Worm (Caenorhabditis elegans) whole organism, L1 larva: ENCODE results near the gene dpf-2.
A peak's percentile ranks its signal among the peaks of the same experiment; 100 is the strongest.

Source experiments
- C04F5.9 ChIP-seq: sonication (generic microtip); optimal IDR thresholded peaks from 2 replicates; lab custom pipeline; 2016; ENCODE audit warnings: missing genetic modification characterization, missing compliant biosample characterization
- C16A3.4 ChIP-seq: fragments of 150-350 bp; optimal IDR thresholded peaks from 2 replicates; lab custom pipeline; 2014; ENCODE audit warnings: missing biosample characterization, missing genetic modification characterization
- F16B12.6 ChIP-seq: fragments of 150-350 bp; optimal IDR thresholded peaks from 2 replicates; lab custom pipeline; 2014; ENCODE audit warnings: missing biosample characterization, missing genetic modification characterization
- blmp-1 ChIP-seq: fragments of 150-350 bp; optimal IDR thresholded peaks from 2 replicates; lab custom pipeline; 2014; ENCODE audit warnings: missing biosample characterization, missing genetic modification characterization
- ceh-8 ChIP-seq: fragments of 200-800 bp; sonication (Bioruptor generic); optimal IDR thresholded peaks from 2 replicates; lab custom pipeline; 2018; ENCODE audit warnings: mild to moderate bottlenecking, missing genetic modification characterization, moderate library complexity, missing compliant biosample characterization
- ceh-88 ChIP-seq: fragments of 200-800 bp; sonication (Bioruptor generic); IDR thresholded peaks from 2 replicates; pipeline ENCODE4 v1.3.6; 2022; ENCODE audit warnings: missing genetic modification characterization, missing compliant biosample characterization
- efl-3 ChIP-seq: fragments of 200-800 bp; sonication (Bioruptor generic); optimal IDR thresholded peaks from 2 replicates; lab custom pipeline; 2018; ENCODE audit warnings: mild to moderate bottlenecking, missing genetic modification characterization, missing compliant biosample characterization
- elt-3 ChIP-seq, 6 experiments: fragments of 150-350 bp in 1 of 6; sonication (generic microtip); optimal IDR thresholded peaks; 2 replicates each; lab custom pipeline; 2017 to 2018; ENCODE audit warnings: missing biosample characterization in 6 of 6, missing genetic modification characterization in 6 of 6, inconsistent platforms in 1 of 6
- irx-1 ChIP-seq: sonication (generic microtip); optimal IDR thresholded peaks from 2 replicates; lab custom pipeline; 2016; ENCODE audit warnings: missing genetic modification characterization, missing compliant biosample characterization
- lin-13 ChIP-seq: fragments of 150-350 bp; optimal IDR thresholded peaks from 2 replicates; lab custom pipeline; 2014; ENCODE audit warnings: missing biosample characterization, missing genetic modification reagents, missing genetic modification characterization
- lin-35 ChIP-seq, 2 experiments: fragments of 150-350 bp; optimal IDR thresholded peaks; 2 replicates each; lab custom pipeline; 2014; ENCODE audit warnings: missing biosample characterization in 2 of 2, missing genetic modification characterization in 2 of 2, missing genetic modification reagents in 2 of 2
- lsy-2 ChIP-seq, 2 experiments: fragments of 150-350 bp; optimal IDR thresholded peaks; 2 replicates each; lab custom pipeline; 2014; ENCODE audit warnings: missing biosample characterization in 2 of 2, missing genetic modification characterization in 2 of 2
- snpc-4 ChIP-seq: fragments of 150-350 bp; optimal IDR thresholded peaks from 2 replicates; lab custom pipeline; 2014; ENCODE audit warnings: missing biosample characterization, missing genetic modification characterization
- sox-4 ChIP-seq: sonication (generic microtip); optimal IDR thresholded peaks from 2 replicates; lab custom pipeline; 2016; ENCODE audit warnings: missing genetic modification characterization, missing compliant biosample characterization
- zip-4 ChIP-seq: fragments of 200-800 bp; sonication (Bioruptor generic); optimal IDR thresholded peaks from 2 replicates; lab custom pipeline; 2018; ENCODE audit warnings: mild to moderate bottlenecking, missing genetic modification characterization, moderate library complexity, missing compliant biosample characterization
- ztf-4 ChIP-seq: fragments of 150-350 bp; optimal IDR thresholded peaks from 2 replicates; lab custom pipeline; 2014; ENCODE audit warnings: missing biosample characterization, missing genetic modification characterization

dpf-2 gene

ce11 chrX:14877691-14878090 lies 46.1 kb downstream of the dpf-2 start:
- no peak for TF ChIP-seq lin-35 (GFP tag; optimal IDR thresholded peaks at IDR 0.05; lab: Kevin White, UChicago)
- TF ChIP-seq lsy-2 (tag; optimal IDR thresholded peaks at IDR 0.05; lab: Kevin White, UChicago) = no peak
- TF ChIP-seq, all 84 proteins: peak for 0

ce11 chrX:14881119-14881518 lies 49.5 kb downstream of the dpf-2 start, which contains the start of gene flp-8:
Gene flp-8, plus strand, starts transcription at chrX:14881419.
- no peak for TF ChIP-seq C16A3.4 (tag; lab: Kevin White, UChicago)
- no peak for TF ChIP-seq sox-4 (tag; lab: Kevin White, UChicago)
- TF ChIP-seq efl-3 (GFP tag; lab: Kevin White, UChicago) = no peak
- no peak for TF ChIP-seq irx-1
- TF ChIP-seq zip-4 (GFP tag; lab: Kevin White, UChicago) = no peak
- TF ChIP-seq ceh-88 = no peak
- no peak for TF ChIP-seq ztf-4 (tag; lab: Kevin White, UChicago)
- no peak for TF ChIP-seq C04F5.9 (tag; lab: Kevin White, UChicago)
- TF ChIP-seq snpc-4 = no peak
- TF ChIP-seq lin-13 (GFP tag; lab: Kevin White, UChicago) = no peak
- no peak for TF ChIP-seq ceh-8 (GFP tag; lab: Kevin White, UChicago)
- TF ChIP-seq F16B12.6 = no peak

- TF ChIP-seq snpc-4 (no peak), elt-3 (tag; optimal IDR thresholded peaks at IDR 0.05; lab: Kevin White, UChicago) (peak in 1 of 6 experiments; percentile 32), blmp-1 (peak; percentile 88)
Observed at ce11 chrX:14885855-14886254, 54.2 kb downstream of the dpf-2 start.
